Worm (Caenorhabditis elegans): ENCODE data around the gene mrps-12.

mrps-12 gene

DNA sequence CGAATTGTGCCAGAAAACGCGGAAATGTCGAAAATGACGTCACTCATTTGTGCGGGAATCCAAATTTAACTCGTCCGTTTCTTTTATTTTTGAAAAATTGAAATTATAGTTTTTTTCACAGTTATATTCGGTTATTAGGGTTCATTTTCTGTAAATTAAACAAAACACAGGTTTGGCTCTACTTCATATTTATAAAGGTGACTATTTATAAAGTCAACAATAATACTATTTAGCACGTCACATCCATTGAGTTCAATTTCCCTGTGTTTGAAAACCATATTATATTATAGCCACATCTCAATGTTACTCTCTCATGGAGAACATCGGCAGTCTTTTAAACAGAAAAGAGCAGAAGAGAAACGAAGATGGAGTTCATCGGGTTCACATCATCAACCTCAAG is 24.8 kb downstream of the mrps-12 start, which contains the start of gene twk-35:
TSS of gene twk-35 (plus strand) at position 301 of the 400 bp plus-strand sequence.
- TF ChIP-seq elt-3 (tag; optimal IDR thresholded peaks at IDR 0.05) (no peak), aha-1 (tag; optimal IDR thresholded peaks at IDR 0.05) (no peak), efl-1 (optimal IDR thresholded peaks at IDR 0.05) (no peak), efl-1 (GFP tag; optimal IDR thresholded peaks at IDR 0.05 in 1 of 2) (no peak), efl-3 (GFP tag; optimal IDR thresholded peaks at IDR 0.05) (no peak), hlh-4 (tag; optimal IDR thresholded peaks at IDR 0.05) (no peak)

DNA sequence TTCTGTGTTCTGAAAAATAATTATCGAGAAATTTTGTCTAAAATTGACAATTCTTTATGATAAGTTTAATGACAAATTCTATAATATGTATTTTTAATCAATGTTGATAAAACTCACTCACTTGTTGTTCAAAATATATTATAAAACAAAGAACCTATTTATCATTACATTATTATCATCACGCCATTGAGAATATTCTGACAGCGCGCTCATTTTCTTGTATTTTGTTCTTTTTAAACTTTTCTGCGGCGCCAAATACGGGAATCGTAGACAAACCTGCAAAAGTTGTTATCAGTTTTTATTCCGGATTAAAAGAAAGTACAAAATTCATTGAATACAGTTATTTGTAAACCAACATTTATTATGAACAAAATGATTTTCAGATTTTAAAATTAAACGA is 28.5 kb downstream of the mrps-12 start:
- TF ChIP-seq nhr-90 (tag; optimal IDR thresholded peaks at IDR 0.05; ENCODE audit: poor library complexity) = peak; percentile 7
- TF ChIP-seq fkh-4 (tag; optimal IDR thresholded peaks at IDR 0.05; ENCODE audit: borderline replicate concordance) = no peak
- peak; percentile 67 for TF ChIP-seq elt-2 (tag; optimal IDR thresholded peaks at IDR 0.05)
- TF ChIP-seq mep-1 (tag; optimal IDR thresholded peaks at IDR 0.05) = no peak

DNA sequence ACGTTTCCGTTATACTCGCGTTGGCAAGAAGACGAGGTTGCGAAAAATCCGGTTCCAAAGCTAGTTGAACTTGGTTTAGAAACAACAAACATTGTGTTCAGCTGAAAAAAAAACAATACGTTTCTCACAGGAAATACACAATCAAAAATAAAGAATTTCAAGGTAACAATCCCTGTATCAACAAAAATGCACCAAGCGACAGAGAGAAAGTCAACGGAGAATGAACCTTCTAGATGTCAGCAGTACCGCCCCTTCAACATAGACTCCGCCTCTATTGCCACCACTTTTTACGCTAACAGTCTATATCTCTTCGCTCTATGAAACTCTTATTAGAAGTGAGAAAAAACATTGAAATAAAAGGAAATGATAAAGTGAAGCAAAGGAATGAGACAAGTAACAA is 30.4 kb downstream of the mrps-12 start, which contains the start of gene F31D4.8:
TSS of gene F31D4.8 (minus strand) at position 101 of the 400 bp plus-strand sequence.
- no peak for TF ChIP-seq efl-1 (optimal IDR thresholded peaks at IDR 0.05)
- TF ChIP-seq efl-1 (GFP tag; optimal IDR thresholded peaks at IDR 0.05 in 1 of 2) = peak in 1 of 2 experiments; percentile 58
- TF ChIP-seq fkh-8 (tag; optimal IDR thresholded peaks at IDR 0.05) = no peak

DNA sequence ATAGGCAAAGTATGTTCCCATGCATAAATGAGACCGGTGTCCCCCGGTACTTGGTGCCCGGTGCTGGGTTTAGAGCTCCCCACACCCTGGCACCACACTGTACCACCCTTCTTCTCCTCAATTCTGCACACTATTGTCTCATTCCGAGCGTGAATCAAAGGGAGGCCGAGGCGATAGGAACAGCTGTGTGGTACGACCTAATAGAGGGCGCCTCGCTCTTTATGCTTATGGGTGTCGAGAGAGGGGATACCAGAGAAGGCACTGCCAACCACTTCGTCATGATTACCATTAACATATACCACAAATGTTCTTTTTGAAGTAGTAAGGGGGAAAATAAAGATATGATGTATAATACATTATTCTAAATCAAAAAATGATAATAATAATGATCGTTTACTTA is 32.8 kb downstream of the mrps-12 start:
- TF ChIP-seq pax-3 (tag; optimal IDR thresholded peaks at IDR 0.05) (no peak), zip-4 (GFP tag; optimal IDR thresholded peaks at IDR 0.05) (no peak), aly-2 (tag; optimal IDR thresholded peaks at IDR 0.05) (no peak), dpl-1 (GFP tag; optimal IDR thresholded peaks at IDR 0.05) (no peak), C34B4.2 (tag; optimal IDR thresholded peaks at IDR 0.05) (no peak), isw-1 (GFP tag; IDR thresholded peaks at IDR 0.05) (no peak), zag-1 (tag; optimal IDR thresholded peaks at IDR 0.05) (no peak), unc-98 (GFP tag; IDR thresholded peaks at IDR 0.05) (no peak), nhr-20 (tag; optimal IDR thresholded peaks at IDR 0.05) (no peak), unc-30 (tag; optimal IDR thresholded peaks at IDR 0.05) (no peak), fkh-10 (GFP tag; optimal IDR thresholded peaks at IDR 0.05) (no peak), egl-27 (tag; optimal IDR thresholded peaks at IDR 0.05) (no peak), snpc-4 (tag; optimal IDR thresholded peaks at IDR 0.05) (no peak), nhr-12 (tag; optimal IDR thresholded peaks at IDR 0.05) (no peak), nhr-11 (tag; optimal IDR thresholded peaks at IDR 0.05) (no peak)

DNA sequence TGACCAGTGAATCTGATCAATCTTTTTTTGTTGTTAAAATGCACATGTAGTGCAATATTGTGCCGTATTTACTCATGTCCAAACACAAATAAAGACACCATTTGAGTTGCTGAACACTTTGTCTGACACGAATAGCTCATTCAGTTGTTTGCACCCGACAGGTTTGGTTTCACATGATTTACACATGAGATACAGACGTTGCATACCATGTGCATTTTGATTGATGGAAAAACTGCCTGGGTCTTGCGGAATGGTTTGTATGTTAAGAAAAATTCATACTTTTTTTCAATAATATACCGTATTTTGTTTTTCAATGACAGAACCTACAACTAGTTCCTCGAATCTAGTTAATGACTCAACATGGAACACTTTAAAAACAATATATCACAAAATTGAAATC is 33.3 kb downstream of the mrps-12 start:
- TF ChIP-seq ceh-63 (GFP tag; optimal IDR thresholded peaks at IDR 0.05) = no peak
- TF ChIP-seq fkh-4 (tag; optimal IDR thresholded peaks at IDR 0.05; ENCODE audit: borderline replicate concordance) = no peak
- TF ChIP-seq nhr-12 (tag; optimal IDR thresholded peaks at IDR 0.05) = no peak
- no peak for TF ChIP-seq rnt-1 (tag; optimal IDR thresholded peaks at IDR 0.05)
- no peak for TF ChIP-seq nhr-11 (tag; optimal IDR thresholded peaks at IDR 0.05)
- TF ChIP-seq C16A3.4 (tag; optimal IDR thresholded peaks at IDR 0.05) = no peak
- TF ChIP-seq nhr-47 (tag; optimal IDR thresholded peaks at IDR 0.05) = no peak

DNA sequence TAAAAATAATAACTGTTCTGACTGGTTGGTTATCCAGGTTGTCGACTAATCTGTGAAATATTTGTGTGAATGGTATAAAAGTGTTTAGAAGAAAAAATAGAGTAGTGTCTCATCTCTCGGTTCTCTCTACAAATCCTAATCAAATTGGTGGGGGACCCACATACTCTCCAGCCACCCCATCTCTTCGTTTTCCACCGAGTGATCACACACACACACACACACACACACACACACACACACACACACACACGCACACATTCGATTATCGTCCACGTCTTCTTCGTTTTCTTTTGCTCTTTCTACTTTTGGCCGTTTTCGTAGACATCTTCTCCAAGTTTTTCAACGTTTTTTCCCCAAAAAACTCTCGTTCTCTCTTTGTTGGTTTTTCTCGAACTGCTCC is 35.3 kb downstream of the mrps-12 start:
- TF ChIP-seq nhr-90 (tag; optimal IDR thresholded peaks at IDR 0.05; ENCODE audit: poor library complexity) = no peak
- no peak for TF ChIP-seq aly-2 (tag; optimal IDR thresholded peaks at IDR 0.05)
- peak; percentile 37 for TF ChIP-seq ceh-8 (GFP tag; optimal IDR thresholded peaks at IDR 0.05)
- TF ChIP-seq alr-1 (tag; optimal IDR thresholded peaks at IDR 0.05; ENCODE audit: borderline replicate concordance) = no peak
- no peak for TF ChIP-seq egl-27 (tag; optimal IDR thresholded peaks at IDR 0.05)
- no peak for TF ChIP-seq swsn-7 (tag; optimal IDR thresholded peaks at IDR 0.05)
- TF ChIP-seq rnt-1 (tag; optimal IDR thresholded peaks at IDR 0.05) = no peak
- peak; percentile 77 for TF ChIP-seq fkh-10 (GFP tag; optimal IDR thresholded peaks at IDR 0.05)
- TF ChIP-seq ces-1 (GFP tag; optimal IDR thresholded peaks at IDR 0.05) = peak; percentile 86
- TF ChIP-seq lin-14 (GFP tag; optimal IDR thresholded peaks at IDR 0.05) = peak; percentile 86
- no peak for TF ChIP-seq ceh-88 (GFP tag; IDR thresholded peaks at IDR 0.05)
- TF ChIP-seq dsc-1 (tag; optimal IDR thresholded peaks at IDR 0.05) = no peak
- no peak for TF ChIP-seq fos-1 (tag; optimal IDR thresholded peaks at IDR 0.05)
- TF ChIP-seq nhr-71 (tag; optimal IDR thresholded peaks at IDR 0.05) = peak; percentile 18
- TF ChIP-seq snpc-4 (tag; optimal IDR thresholded peaks at IDR 0.05) = no peak
- peak in 1 of 3 experiments; percentile 32 for TF ChIP-seq ceh-82 (tag; optimal IDR thresholded peaks at IDR 0.05)
- no peak for TF ChIP-seq ztf-4 (tag; optimal IDR thresholded peaks at IDR 0.05)
- TF ChIP-seq sup-37 (GFP tag; optimal IDR thresholded peaks at IDR 0.05) = no peak
- peak; percentile 6 for TF ChIP-seq tbx-2 (tag; optimal IDR thresholded peaks at IDR 0.05)
